Worm (Caenorhabditis elegans) whole organism, early embryonic: ENCODE results near the gene olrn-1.
A peak's percentile ranks its signal among the peaks of the same experiment; 100 is the strongest.

ENCODE experiments used
- B0310.2 ChIP-seq: sonication (generic microtip); optimal IDR thresholded peaks from 2 replicates; lab custom pipeline; 2016; ENCODE audit warnings: mild to moderate bottlenecking, missing genetic modification characterization, missing compliant biosample characterization
- F13C5.2 ChIP-seq: sonication (generic microtip); optimal IDR thresholded peaks from 2 replicates; lab custom pipeline; 2017; ENCODE audit warnings: mild to moderate bottlenecking, missing genetic modification characterization, inconsistent platforms, missing compliant biosample characterization
- aly-1 ChIP-seq: sonication (generic microtip); optimal IDR thresholded peaks from 2 replicates; lab custom pipeline; 2016; ENCODE audit warnings: missing genetic modification characterization, missing compliant biosample characterization
- ama-1 ChIP-seq: fragments of 150-350 bp; optimal IDR thresholded peaks from 2 replicates; lab custom pipeline; 2014
- ceh-13 ChIP-seq: fragments of 200-800 bp; sonication (Bioruptor generic); optimal IDR thresholded peaks from 2 replicates; lab custom pipeline; 2018; ENCODE audit warnings: mild to moderate bottlenecking, missing genetic modification characterization, missing compliant biosample characterization
- ceh-36 ChIP-seq: sonication (generic microtip); optimal IDR thresholded peaks from 2 replicates; lab custom pipeline; 2016; ENCODE audit warnings: missing genetic modification characterization, inconsistent platforms, missing compliant biosample characterization
- ets-7 ChIP-seq: sonication (generic microtip); optimal IDR thresholded peaks from 2 replicates; lab custom pipeline; 2016; ENCODE audit warnings: missing genotype, missing genetic modification characterization, missing compliant biosample characterization
- flt-1 ChIP-seq: fragments of 200-800 bp; sonication (Bioruptor generic); IDR thresholded peaks from 2 replicates; pipeline ENCODE4 v1.3.6; 2022; ENCODE audit warnings: missing genetic modification characterization, missing compliant biosample characterization
- hmbx-1 ChIP-seq: sonication (generic microtip); optimal IDR thresholded peaks from 2 replicates; lab custom pipeline; 2016; ENCODE audit warnings: mild to moderate bottlenecking, missing genetic modification characterization, missing compliant biosample characterization
- hmg-4 ChIP-seq: fragments of 200-800 bp; sonication (Bioruptor generic); optimal IDR thresholded peaks from 2 replicates; lab custom pipeline; 2018; ENCODE audit warnings: mild to moderate bottlenecking, missing genetic modification characterization, missing compliant biosample characterization
- hnd-1 ChIP-seq: sonication (generic microtip); optimal IDR thresholded peaks from 2 replicates; lab custom pipeline; 2016; ENCODE audit warnings: missing genetic modification characterization, missing compliant biosample characterization
- pes-1 ChIP-seq: fragments of 200-800 bp; sonication (Bioruptor generic); IDR thresholded peaks from 2 replicates; pipeline ENCODE4 v1.3.6; 2022; ENCODE audit warnings: missing genetic modification reagents, missing genetic modification characterization, missing compliant biosample characterization
- scrt-1 ChIP-seq: fragments of 200-800 bp; sonication (Bioruptor generic); IDR thresholded peaks from 2 replicates; pipeline ENCODE4 v1.3.6; 2022; ENCODE audit warnings: missing genetic modification characterization, missing compliant biosample characterization
- sea-1 ChIP-seq: fragments of 200-800 bp; sonication (Bioruptor generic); conservative IDR thresholded peaks from 2 replicates; pipeline ENCODE4 v1.3.6; 2022; ENCODE audit warnings: missing genetic modification characterization, missing compliant biosample characterization
- tbx-11 ChIP-seq: fragments of 200-800 bp; sonication (Bioruptor generic); IDR thresholded peaks from 2 replicates; pipeline ENCODE4 v1.3.6; 2022; ENCODE audit warnings: missing genetic modification characterization, missing compliant biosample characterization
- tbx-37 ChIP-seq: fragments of 200-800 bp; sonication (Bioruptor generic); conservative IDR thresholded peaks from 2 replicates; pipeline ENCODE4 v1.3.6; 2022; ENCODE audit warnings: missing genetic modification reagents, missing genetic modification characterization, missing compliant biosample characterization
- tra-4 ChIP-seq: sonication (generic microtip); optimal IDR thresholded peaks from 2 replicates; lab custom pipeline; 2017; ENCODE audit warnings: missing genetic modification characterization, missing compliant biosample characterization

Gene olrn-1

DNA sequence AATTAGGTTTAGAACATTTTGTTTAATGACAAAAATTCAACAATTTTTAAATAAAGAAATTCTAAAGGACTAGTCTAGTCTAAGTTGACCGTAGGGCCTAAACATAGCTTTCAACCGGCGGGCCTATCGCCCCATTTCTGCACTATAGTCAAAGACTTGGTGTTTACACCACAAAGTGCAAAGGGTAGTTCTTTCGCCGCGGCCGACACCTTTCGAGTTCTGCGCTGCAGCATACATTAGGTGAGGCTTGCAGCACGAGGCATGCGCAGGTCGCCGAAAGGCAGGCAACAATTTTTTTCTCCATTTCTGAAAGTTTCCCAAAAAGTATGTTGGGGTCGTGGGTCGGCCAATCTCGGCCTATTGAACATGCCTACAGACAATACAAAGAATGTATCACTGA, 9.0 kb upstream of the olrn-1 start:
- TF ChIP-seq sea-1 (GFP tag; lab: Robert Waterston, UW) (no peak), hmbx-1 (no peak), tra-4 (tag; lab: Kevin White, UChicago) (no peak), tbx-37 (GFP tag; lab: Robert Waterston, UW) (no peak), hmg-4 (GFP tag; lab: Kevin White, UChicago) (no peak), ama-1 (lab: Kevin White, UChicago) (no peak)

DNA sequence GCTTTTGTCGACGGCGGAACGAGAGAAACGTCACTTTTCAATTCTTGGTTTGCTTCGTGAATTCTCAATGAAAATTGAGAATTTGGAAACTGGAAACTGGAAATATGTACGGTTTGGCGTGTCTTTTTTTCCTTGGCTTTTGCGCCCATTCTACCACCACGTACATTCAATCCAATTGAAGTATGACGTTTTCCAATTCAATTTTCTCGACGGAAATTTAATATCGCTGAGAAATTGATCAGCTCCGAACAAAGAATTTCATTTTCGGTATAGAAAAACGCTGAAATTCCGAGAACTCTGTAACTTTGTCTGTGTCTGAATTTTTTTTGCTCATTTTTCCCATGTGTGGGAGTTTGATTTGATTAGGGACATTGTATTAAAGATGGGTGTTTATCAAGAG, 4.2 kb upstream of the olrn-1 start:
- TF ChIP-seq ets-7 (tag; lab: Kevin White, UChicago) (no peak), ceh-36 (no peak), hnd-1 (tag; lab: Kevin White, UChicago) (no peak), sea-1 (GFP tag; lab: Robert Waterston, UW) (no peak), scrt-1 (no peak), aly-1 (tag; lab: Kevin White, UChicago) (no peak), ceh-13 (GFP tag; lab: Kevin White, UChicago) (no peak), tbx-11 (GFP tag; lab: Robert Waterston, UW) (no peak), tbx-37 (GFP tag; lab: Robert Waterston, UW) (no peak), tra-4 (tag; lab: Kevin White, UChicago) (no peak), flt-1 (GFP tag; lab: Robert Waterston, UW) (no peak)

- TF ChIP-seq hnd-1 (tag; lab: Kevin White, UChicago) (no peak), F13C5.2 (tag; lab: Kevin White, UChicago) (peak; percentile 11), aly-1 (tag; lab: Kevin White, UChicago) (no peak), ceh-13 (GFP tag; lab: Kevin White, UChicago) (no peak), hmg-4 (GFP tag; lab: Kevin White, UChicago) (peak; percentile 64)
Observed at ce11 chrX:15535190-15535636, 2.2 kb upstream of the olrn-1 start.

DNA sequence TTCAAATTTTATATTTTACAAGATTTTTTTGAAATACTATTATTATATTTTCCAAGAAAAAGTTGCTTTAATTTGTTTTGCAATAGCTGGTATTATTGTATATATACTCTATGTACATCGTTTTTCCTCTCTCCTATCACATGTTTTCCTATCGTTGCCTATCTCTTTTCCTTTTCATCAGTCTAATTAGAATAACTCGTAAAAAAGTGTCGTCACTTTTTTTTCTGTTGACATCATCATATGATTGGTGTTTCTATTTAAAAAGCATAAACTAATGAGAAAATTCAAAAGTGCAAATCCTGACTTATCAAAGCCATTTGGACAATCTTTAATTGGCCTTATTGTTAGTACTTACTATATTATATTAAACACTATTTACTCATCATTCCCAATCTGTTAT, 1.4 kb upstream of the olrn-1 start:
- TF ChIP-seq B0310.2 (tag; lab: Kevin White, UChicago) (no peak), aly-1 (tag; lab: Kevin White, UChicago) (no peak), tra-4 (tag; lab: Kevin White, UChicago) (no peak), ceh-13 (GFP tag; lab: Kevin White, UChicago) (no peak), ceh-36 (no peak), ama-1 (lab: Kevin White, UChicago) (no peak), pes-1 (GFP tag; lab: Robert Waterston, UW) (no peak), sea-1 (GFP tag; lab: Robert Waterston, UW) (no peak), hmbx-1 (no peak), hnd-1 (tag; lab: Kevin White, UChicago) (no peak), scrt-1 (no peak)

- TF ChIP-seq hmbx-1 = no peak
- TF ChIP-seq sea-1 (GFP tag; lab: Robert Waterston, UW) = no peak
- TF ChIP-seq tbx-11 (GFP tag; lab: Robert Waterston, UW) = no peak
- TF ChIP-seq pes-1 (GFP tag; lab: Robert Waterston, UW) = no peak
- no peak for TF ChIP-seq hnd-1 (tag; lab: Kevin White, UChicago)
- no peak for TF ChIP-seq ets-7 (tag; lab: Kevin White, UChicago)
- no peak for TF ChIP-seq ceh-36
- TF ChIP-seq hmg-4 (GFP tag; lab: Kevin White, UChicago) = no peak
- no peak for TF ChIP-seq tra-4 (tag; lab: Kevin White, UChicago)
- no peak for TF ChIP-seq F13C5.2 (tag; lab: Kevin White, UChicago)
- TF ChIP-seq flt-1 (GFP tag; lab: Robert Waterston, UW) = no peak
- TF ChIP-seq B0310.2 (tag; lab: Kevin White, UChicago) = no peak
- no peak for TF ChIP-seq ama-1 (lab: Kevin White, UChicago)
- no peak for TF ChIP-seq tbx-37 (GFP tag; lab: Robert Waterston, UW)
- no peak for TF ChIP-seq aly-1 (tag; lab: Kevin White, UChicago)
- TF ChIP-seq scrt-1 = no peak
- TF ChIP-seq ceh-13 (GFP tag; lab: Kevin White, UChicago) = no peak
Observed at ce11 chrX:15539299-15539698, 1.8 kb downstream of the olrn-1 start.

- TF ChIP-seq hnd-1 (tag; lab: Kevin White, UChicago) = no peak
- TF ChIP-seq hmbx-1 = no peak
- TF ChIP-seq pes-1 (GFP tag; lab: Robert Waterston, UW) = no peak
- peak; percentile 10 for TF ChIP-seq ceh-36
Observed at ce11 chrX:15541437-15541836, 4.0 kb downstream of the olrn-1 start.

- TF ChIP-seq B0310.2 (tag; lab: Kevin White, UChicago) (no peak), ceh-13 (GFP tag; lab: Kevin White, UChicago) (no peak), hmg-4 (GFP tag; lab: Kevin White, UChicago) (no peak), ets-7 (tag; lab: Kevin White, UChicago) (no peak), flt-1 (GFP tag; lab: Robert Waterston, UW) (no peak), tbx-37 (GFP tag; lab: Robert Waterston, UW) (no peak), scrt-1 (no peak), pes-1 (GFP tag; lab: Robert Waterston, UW) (no peak), hmbx-1 (no peak), ceh-36 (no peak), aly-1 (tag; lab: Kevin White, UChicago) (no peak), F13C5.2 (tag; lab: Kevin White, UChicago) (no peak), ama-1 (lab: Kevin White, UChicago) (no peak), sea-1 (GFP tag; lab: Robert Waterston, UW) (no peak), hnd-1 (tag; lab: Kevin White, UChicago) (no peak)
Observed at ce11 chrX:15544671-15545070, 7.2 kb downstream of the olrn-1 start.

DNA sequence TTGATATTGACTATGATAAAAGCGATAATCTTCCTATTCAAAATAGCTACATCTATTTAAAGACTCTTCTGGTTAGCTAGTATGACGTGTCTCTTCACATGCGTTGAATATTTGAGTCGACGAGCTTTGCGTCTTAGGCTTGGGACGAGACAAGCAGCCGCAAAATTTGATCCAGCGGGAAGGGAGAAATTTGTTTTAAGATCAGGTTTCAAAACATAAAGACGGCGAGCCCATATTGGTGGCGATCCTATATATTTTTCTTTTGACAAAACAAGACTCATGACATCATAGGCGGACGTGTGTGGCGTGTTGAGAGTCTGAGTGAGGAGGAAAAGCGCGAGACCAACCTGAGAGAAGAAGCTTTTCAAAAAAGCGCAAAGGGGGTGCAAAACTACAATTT, 8.0 kb downstream of the olrn-1 start:
- TF ChIP-seq ceh-36 (no peak), flt-1 (GFP tag; lab: Robert Waterston, UW) (no peak), ceh-13 (GFP tag; lab: Kevin White, UChicago) (no peak), tbx-11 (GFP tag; lab: Robert Waterston, UW) (no peak), sea-1 (GFP tag; lab: Robert Waterston, UW) (no peak), B0310.2 (tag; lab: Kevin White, UChicago) (no peak), aly-1 (tag; lab: Kevin White, UChicago) (no peak), scrt-1 (no peak), pes-1 (GFP tag; lab: Robert Waterston, UW) (no peak), tra-4 (tag; lab: Kevin White, UChicago) (no peak)
